Worm (Caenorhabditis elegans): ENCODE results near the gene hda-1.

hda-1 gene

ce11 chrV:14508556-14508955, 16.6 kb upstream of the hda-1 start:
- no peak for TF ChIP-seq sea-1 (GFP tag; conservative IDR thresholded peaks at IDR 0.05)
- no peak for TF ChIP-seq scrt-1 (GFP tag; IDR thresholded peaks at IDR 0.05)
- TF ChIP-seq aly-1 (tag; optimal IDR thresholded peaks at IDR 0.05): no peak
- no peak for TF ChIP-seq hnd-1 (tag; optimal IDR thresholded peaks at IDR 0.05)
- no peak for TF ChIP-seq hmbx-1 (tag; optimal IDR thresholded peaks at IDR 0.05)
- no peak for TF ChIP-seq flt-1 (GFP tag; IDR thresholded peaks at IDR 0.05)
- no peak for TF ChIP-seq ets-7 (tag; optimal IDR thresholded peaks at IDR 0.05)
- no peak for TF ChIP-seq ceh-13 (GFP tag; optimal IDR thresholded peaks at IDR 0.05)
- TF ChIP-seq F13C5.2 (tag; optimal IDR thresholded peaks at IDR 0.05): no peak
- TF ChIP-seq tbx-37 (GFP tag; conservative IDR thresholded peaks at IDR 0.05): no peak
- no peak for TF ChIP-seq tra-4 (tag; optimal IDR thresholded peaks at IDR 0.05)
- TF ChIP-seq ceh-36 (tag; optimal IDR thresholded peaks at IDR 0.05): no peak
- no peak for TF ChIP-seq ama-1 (optimal IDR thresholded peaks at IDR 0.05)
- no peak for TF ChIP-seq B0310.2 (tag; optimal IDR thresholded peaks at IDR 0.05)
- no peak for TF ChIP-seq pes-1 (GFP tag; IDR thresholded peaks at IDR 0.05)
- TF ChIP-seq hmg-4 (GFP tag; optimal IDR thresholded peaks at IDR 0.05): no peak
- no peak for TF ChIP-seq tbx-11 (GFP tag; IDR thresholded peaks at IDR 0.05)

ce11 chrV:14510746-14511145, 14.4 kb upstream of the hda-1 start, which contains the start of gene R02D5.9:
Gene R02D5.9, minus strand, starts transcription at chrV:14511123.
- no peak for TF ChIP-seq ama-1 (optimal IDR thresholded peaks at IDR 0.05)
- no peak for TF ChIP-seq tbx-37 (GFP tag; conservative IDR thresholded peaks at IDR 0.05)
- no peak for TF ChIP-seq tbx-11 (GFP tag; IDR thresholded peaks at IDR 0.05)
- TF ChIP-seq tra-4 (tag; optimal IDR thresholded peaks at IDR 0.05): no peak
- no peak for TF ChIP-seq F13C5.2 (tag; optimal IDR thresholded peaks at IDR 0.05)
- no peak for TF ChIP-seq sea-1 (GFP tag; conservative IDR thresholded peaks at IDR 0.05)
- no peak for TF ChIP-seq hnd-1 (tag; optimal IDR thresholded peaks at IDR 0.05)
- no peak for TF ChIP-seq scrt-1 (GFP tag; IDR thresholded peaks at IDR 0.05)
- TF ChIP-seq hmg-4 (GFP tag; optimal IDR thresholded peaks at IDR 0.05): no peak
- no peak for TF ChIP-seq ceh-13 (GFP tag; optimal IDR thresholded peaks at IDR 0.05)
- TF ChIP-seq aly-1 (tag; optimal IDR thresholded peaks at IDR 0.05): no peak
- TF ChIP-seq B0310.2 (tag; optimal IDR thresholded peaks at IDR 0.05): no peak
- TF ChIP-seq ceh-36 (tag; optimal IDR thresholded peaks at IDR 0.05): no peak
- no peak for TF ChIP-seq hmbx-1 (tag; optimal IDR thresholded peaks at IDR 0.05)
- no peak for TF ChIP-seq ets-7 (tag; optimal IDR thresholded peaks at IDR 0.05)
- no peak for TF ChIP-seq pes-1 (GFP tag; IDR thresholded peaks at IDR 0.05)
- TF ChIP-seq flt-1 (GFP tag; IDR thresholded peaks at IDR 0.05): no peak

- no peak for TF ChIP-seq B0310.2 (tag; optimal IDR thresholded peaks at IDR 0.05)
- TF ChIP-seq hmbx-1 (tag; optimal IDR thresholded peaks at IDR 0.05): no peak
- no peak for TF ChIP-seq flt-1 (GFP tag; IDR thresholded peaks at IDR 0.05)
- TF ChIP-seq F13C5.2 (tag; optimal IDR thresholded peaks at IDR 0.05): no peak
- no peak for TF ChIP-seq aly-1 (tag; optimal IDR thresholded peaks at IDR 0.05)
- TF ChIP-seq hmg-4 (GFP tag; optimal IDR thresholded peaks at IDR 0.05): no peak
- TF ChIP-seq ama-1 (optimal IDR thresholded peaks at IDR 0.05): no peak
Observed at ce11 chrV:14518010-14518409, 7.2 kb upstream of the hda-1 start, which contains the start of gene R02D5.6. Gene R02D5.6, minus strand, starts transcription at chrV:14518110.

- TF ChIP-seq ama-1 (optimal IDR thresholded peaks at IDR 0.05): no peak
- TF ChIP-seq hmbx-1 (tag; optimal IDR thresholded peaks at IDR 0.05): no peak
Observed at ce11 chrV:14519268-14519667, 5.9 kb upstream of the hda-1 start, which contains the start of gene R02D5.8. Gene R02D5.8, minus strand, starts transcription at chrV:14519368.

- TF ChIP-seq hmg-4 (GFP tag; optimal IDR thresholded peaks at IDR 0.05): no peak
- no peak for TF ChIP-seq ceh-13 (GFP tag; optimal IDR thresholded peaks at IDR 0.05)
- TF ChIP-seq tra-4 (tag; optimal IDR thresholded peaks at IDR 0.05): no peak
- TF ChIP-seq sea-1 (GFP tag; conservative IDR thresholded peaks at IDR 0.05): no peak
- TF ChIP-seq hnd-1 (tag; optimal IDR thresholded peaks at IDR 0.05): no peak
- TF ChIP-seq tbx-11 (GFP tag; IDR thresholded peaks at IDR 0.05): no peak
- TF ChIP-seq ama-1 (optimal IDR thresholded peaks at IDR 0.05): no peak
- TF ChIP-seq F13C5.2 (tag; optimal IDR thresholded peaks at IDR 0.05): no peak
- no peak for TF ChIP-seq tbx-37 (GFP tag; conservative IDR thresholded peaks at IDR 0.05)
- no peak for TF ChIP-seq ceh-36 (tag; optimal IDR thresholded peaks at IDR 0.05)
- no peak for TF ChIP-seq pes-1 (GFP tag; IDR thresholded peaks at IDR 0.05)
- TF ChIP-seq scrt-1 (GFP tag; IDR thresholded peaks at IDR 0.05): no peak
- no peak for TF ChIP-seq B0310.2 (tag; optimal IDR thresholded peaks at IDR 0.05)
- no peak for TF ChIP-seq flt-1 (GFP tag; IDR thresholded peaks at IDR 0.05)
- no peak for TF ChIP-seq aly-1 (tag; optimal IDR thresholded peaks at IDR 0.05)
Observed at ce11 chrV:14521000-14521399, 4.2 kb upstream of the hda-1 start, which contains the start of gene C53A5.17. Gene C53A5.17, minus strand, starts transcription at chrV:14521100.

- TF ChIP-seq ets-7 (tag; optimal IDR thresholded peaks at IDR 0.05): no peak
- no peak for TF ChIP-seq ceh-13 (GFP tag; optimal IDR thresholded peaks at IDR 0.05)
- TF ChIP-seq ceh-36 (tag; optimal IDR thresholded peaks at IDR 0.05): no peak
- TF ChIP-seq aly-1 (tag; optimal IDR thresholded peaks at IDR 0.05): no peak
- no peak for TF ChIP-seq tra-4 (tag; optimal IDR thresholded peaks at IDR 0.05)
- TF ChIP-seq tbx-11 (GFP tag; IDR thresholded peaks at IDR 0.05): no peak
- TF ChIP-seq scrt-1 (GFP tag; IDR thresholded peaks at IDR 0.05): no peak
- no peak for TF ChIP-seq pes-1 (GFP tag; IDR thresholded peaks at IDR 0.05)
- no peak for TF ChIP-seq flt-1 (GFP tag; IDR thresholded peaks at IDR 0.05)
- no peak for TF ChIP-seq B0310.2 (tag; optimal IDR thresholded peaks at IDR 0.05)
- TF ChIP-seq ama-1 (optimal IDR thresholded peaks at IDR 0.05): no peak
- TF ChIP-seq hnd-1 (tag; optimal IDR thresholded peaks at IDR 0.05): no peak
- TF ChIP-seq sea-1 (GFP tag; conservative IDR thresholded peaks at IDR 0.05): no peak
- no peak for TF ChIP-seq tbx-37 (GFP tag; conservative IDR thresholded peaks at IDR 0.05)
- no peak for TF ChIP-seq hmbx-1 (tag; optimal IDR thresholded peaks at IDR 0.05)
- no peak for TF ChIP-seq F13C5.2 (tag; optimal IDR thresholded peaks at IDR 0.05)
- no peak for TF ChIP-seq hmg-4 (GFP tag; optimal IDR thresholded peaks at IDR 0.05)
Observed at ce11 chrV:14522514-14522913, 2.7 kb upstream of the hda-1 start, which contains the start of gene C53A5.16. Gene C53A5.16, minus strand, starts transcription at chrV:14522614.

ce11 chrV:14523105-14523504, 2.1 kb upstream of the hda-1 start, which contains the start of gene C53A5.2:
Gene C53A5.2, minus strand, starts transcription at chrV:14523205.
- no peak for TF ChIP-seq tra-4 (tag; optimal IDR thresholded peaks at IDR 0.05)
- no peak for TF ChIP-seq F13C5.2 (tag; optimal IDR thresholded peaks at IDR 0.05)

Measured in whole organism, early embryonic.